Fruit fly (Drosophila melanogaster): ENCODE data around the gene CG43376.
A peak's percentile ranks its signal among the peaks of the same experiment; 100 is the strongest.

Gene CG43376

dm6 chr2L:13802075-13802639 is 28.4 kb downstream of the CG43376 start:
- TF ChIP-seq CG12605 (GFP tag; IDR thresholded peaks at IDR 0.05) (0 out of 2 replicates have a peak, but pooled peaks have one; percentile 52), CG9948 (tag; optimal IDR thresholded peaks at IDR 0.05) (no peak)

- TF ChIP-seq Pif1B (GFP tag; optimal IDR thresholded peaks at IDR 0.05) (no peak), EcR (GFP tag; optimal IDR thresholded peaks at IDR 0.05) (no peak), CG8159 (tag; optimal IDR thresholded peaks at IDR 0.05) (no peak), D1 (tag; optimal IDR thresholded peaks at IDR 0.05) (no peak), fd96Ca (GFP tag; IDR thresholded peaks at IDR 0.05) (no peak), CG32121 (GFP tag; IDR thresholded peaks at IDR 0.05) (no peak), Snoo (tag; optimal IDR thresholded peaks at IDR 0.05) (no peak), CG10348 (GFP tag; IDR thresholded peaks at IDR 0.05) (no peak), CG8301 (tag; optimal IDR thresholded peaks at IDR 0.05) (no peak)
These were observed 29.4 kb downstream of the CG43376 start, which contains the start of gene CAH1 for dm6 chr2L:13803032-13803661. Gene CAH1, plus strand, starts transcription at chr2L:13803626.

- TF ChIP-seq CG17806 (tag; optimal IDR thresholded peaks at IDR 0.05): no peak
- TF ChIP-seq D1 (tag; optimal IDR thresholded peaks at IDR 0.05): no peak
- 0 out of 3 replicates have a peak, but pooled peaks have one; percentile 22 for TF ChIP-seq CG4496 (GFP tag; IDR thresholded peaks at IDR 0.05)
- TF ChIP-seq CG9948 (tag; optimal IDR thresholded peaks at IDR 0.05): no peak
These were observed 30.2 kb downstream of the CG43376 start for dm6 chr2L:13803805-13804560.

dm6 chr2L:13804561-13805067 is 30.8 kb downstream of the CG43376 start:
- TF ChIP-seq EcR (GFP tag; optimal IDR thresholded peaks at IDR 0.05) (peak; percentile 90), CG8301 (tag; optimal IDR thresholded peaks at IDR 0.05) (no peak), Ets98B (GFP tag; IDR thresholded peaks at IDR 0.05) (peak; percentile 46; the same call in 1 of the 2 replicates), CG15710 (tag; optimal IDR thresholded peaks at IDR 0.05) (no peak), Pif1A (GFP tag; optimal IDR thresholded peaks at IDR 0.05) (no peak), CG10348 (GFP tag; IDR thresholded peaks at IDR 0.05) (no peak), gl (tag; optimal IDR thresholded peaks at IDR 0.05) (peak; percentile 37), Pif1B (GFP tag; optimal IDR thresholded peaks at IDR 0.05) (no peak), CG12605 (GFP tag; IDR thresholded peaks at IDR 0.05) (no peak), CG4496 (GFP tag; IDR thresholded peaks at IDR 0.05) (no peak), fd96Ca (GFP tag; IDR thresholded peaks at IDR 0.05) (peak; percentile 46; the same call in 1 of the 3 replicates)

- no peak for TF ChIP-seq CG9948 (tag; optimal IDR thresholded peaks at IDR 0.05)
These were observed 31.4 kb downstream of the CG43376 start for dm6 chr2L:13805170-13805569.

dm6 chr2L:13807097-13807496 is 33.3 kb downstream of the CG43376 start:
- no peak for TF ChIP-seq gl (tag; optimal IDR thresholded peaks at IDR 0.05)

dm6 chr2L:13807959-13808358 is 34.2 kb downstream of the CG43376 start:
- TF ChIP-seq Snoo (tag; optimal IDR thresholded peaks at IDR 0.05) (peak; percentile 3), CG17806 (tag; optimal IDR thresholded peaks at IDR 0.05) (no peak)

dm6 chr2L:13811323-13811722 is 37.5 kb downstream of the CG43376 start, which contains the start of the genes Adat1 and CG16865:
Gene Adat1, minus strand, starts transcription at chr2L:13811474.
Gene CG16865, plus strand, starts transcription at chr2L:13811522.
- no peak for TF ChIP-seq CG8301 (tag; optimal IDR thresholded peaks at IDR 0.05)
- no peak for TF ChIP-seq CG15710 (tag; optimal IDR thresholded peaks at IDR 0.05)

dm6 chr2L:13813156-13813555 is 39.4 kb downstream of the CG43376 start, which contains the start of gene CG16888:
Gene CG16888, minus strand, starts transcription at chr2L:13813256.
- TF ChIP-seq D1 (tag; optimal IDR thresholded peaks at IDR 0.05) (no peak), rn (GFP tag; IDR thresholded peaks at IDR 0.05) (no peak), Pif1A (GFP tag; optimal IDR thresholded peaks at IDR 0.05) (no peak), EcR (GFP tag; optimal IDR thresholded peaks at IDR 0.05) (no peak), CG34367 (tag; optimal IDR thresholded peaks at IDR 0.05) (no peak), Pif1B (GFP tag; optimal IDR thresholded peaks at IDR 0.05) (no peak), CG8301 (tag; optimal IDR thresholded peaks at IDR 0.05) (no peak), fd96Ca (GFP tag; IDR thresholded peaks at IDR 0.05) (no peak), gl (tag; optimal IDR thresholded peaks at IDR 0.05) (no peak), CG4496 (GFP tag; IDR thresholded peaks at IDR 0.05) (no peak)

Measured in whole organism, pupa.